Worm (Caenorhabditis elegans): Measurements from ENCODE around the gene itm-2.
A peak's percentile ranks its signal among the peaks of the same experiment; 100 is the strongest.

itm-2 gene

ce11 chrX:5467820-5468270 lies 22.9 kb downstream of the itm-2 start, which contains the start of gene dpyd-1:
Gene dpyd-1, plus strand, starts transcription at chrX:5467870.
- TF ChIP-seq Y79H2A.3 (GFP tag; conservative IDR thresholded peaks at IDR 0.05) (no peak), cebp-1 (GFP tag; IDR thresholded peaks at IDR 0.05) (no peak), cebp-1 (tag; optimal IDR thresholded peaks at IDR 0.05) (peak; percentile 0), C06A6.2 (GFP tag; conservative IDR thresholded peaks at IDR 0.05) (no peak)

DNA sequence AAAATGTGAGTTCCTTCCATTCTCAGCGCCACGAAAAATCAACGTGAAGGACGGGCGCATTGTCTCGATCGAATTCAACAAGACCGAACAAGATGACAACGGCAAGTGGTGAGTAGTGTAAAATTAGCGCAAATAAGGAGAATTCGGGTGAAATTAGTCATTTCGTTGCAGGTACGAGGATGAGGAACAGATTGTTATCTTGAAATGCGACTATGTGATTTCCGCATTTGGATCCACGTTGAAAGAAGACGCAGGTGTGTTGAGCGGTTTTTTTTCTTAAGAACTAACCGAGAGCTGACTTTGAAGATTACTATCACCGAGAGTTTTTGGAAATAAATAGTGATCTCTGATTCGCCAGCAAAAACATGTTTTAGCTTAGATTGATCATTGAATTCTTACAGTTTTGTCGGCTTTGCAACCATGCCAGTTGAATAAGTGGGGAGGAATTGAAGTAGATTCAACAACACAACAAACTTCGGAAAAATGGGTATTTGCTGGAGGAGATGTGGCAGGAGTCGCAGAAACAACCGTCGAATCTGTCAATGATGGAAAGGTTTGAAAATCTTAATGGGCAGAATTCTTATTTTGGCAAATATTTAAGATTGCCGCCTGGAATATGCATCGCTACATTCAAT lies 25.3 kb downstream of the itm-2 start:
- TF ChIP-seq let-526 (GFP tag; IDR thresholded peaks at IDR 0.05) = no peak
- TF ChIP-seq pha-4 (tag; optimal IDR thresholded peaks at IDR 0.05) = no peak
- TF ChIP-seq lsy-27 (tag; optimal IDR thresholded peaks at IDR 0.05; ENCODE audit: borderline replicate concordance, insufficient read depth) = no peak
- TF ChIP-seq ztf-3 (GFP tag; optimal IDR thresholded peaks at IDR 0.05) = no peak
- TF ChIP-seq dpl-1 (GFP tag; optimal IDR thresholded peaks at IDR 0.05) = no peak
- no peak for TF ChIP-seq B0035.1 (tag; optimal IDR thresholded peaks at IDR 0.05)
- TF ChIP-seq snpc-3.4 (tag; optimal IDR thresholded peaks at IDR 0.05) = no peak
- no peak for TF ChIP-seq snpc-1.1 (tag; optimal IDR thresholded peaks at IDR 0.05; ENCODE audit: insufficient read depth)
- TF ChIP-seq atf-7 (tag; optimal IDR thresholded peaks at IDR 0.05) = no peak
- no peak for TF ChIP-seq ZK185.1 (tag; optimal IDR thresholded peaks at IDR 0.05; ENCODE audit: poor library complexity, severe bottlenecking)
- no peak for TF ChIP-seq madf-6 (GFP tag; IDR thresholded peaks at IDR 0.05)
- TF ChIP-seq dpff-1 (tag; optimal IDR thresholded peaks at IDR 0.05) = no peak
- TF ChIP-seq nhr-179 (tag; optimal IDR thresholded peaks at IDR 0.05) = no peak
- no peak for TF ChIP-seq ztf-18 (tag; optimal IDR thresholded peaks at IDR 0.05)
- TF ChIP-seq lin-54 (GFP tag; optimal IDR thresholded peaks at IDR 0.05) = no peak
- no peak for TF ChIP-seq rcor-1 (GFP tag; IDR thresholded peaks at IDR 0.05)
- no peak for TF ChIP-seq madf-3 (GFP tag; IDR thresholded peaks at IDR 0.05)
- no peak for TF ChIP-seq attf-6 (GFP tag; IDR thresholded peaks at IDR 0.05)
- no peak for TF ChIP-seq dox-1 (GFP tag; IDR thresholded peaks at IDR 0.05)

- TF ChIP-seq pha-4 (tag; optimal IDR thresholded peaks at IDR 0.05) (no peak), atf-7 (tag; optimal IDR thresholded peaks at IDR 0.05) (peak; percentile 34), somi-1 (GFP tag; optimal IDR thresholded peaks at IDR 0.05) (no peak), hlh-26 (GFP tag; conservative IDR thresholded peaks at IDR 0.05) (no peak), cebp-1 (GFP tag; IDR thresholded peaks at IDR 0.05) (no peak), cebp-1 (tag; optimal IDR thresholded peaks at IDR 0.05) (peak; percentile 56), ZK185.1 (tag; optimal IDR thresholded peaks at IDR 0.05; ENCODE audit: poor library complexity, severe bottlenecking) (peak; percentile 9), lir-1 (GFP tag; conservative IDR thresholded peaks at IDR 0.05) (no peak), attf-3 (GFP tag; conservative IDR thresholded peaks at IDR 0.05) (no peak), ceh-91 (GFP tag; IDR thresholded peaks at IDR 0.05) (no peak), madf-8 (GFP tag; conservative IDR thresholded peaks at IDR 0.05) (no peak), athp-1 (tag; optimal IDR thresholded peaks at IDR 0.05) (no peak), ceh-100 (GFP tag; IDR thresholded peaks at IDR 0.05) (no peak), egrh-3 (GFP tag; IDR thresholded peaks at IDR 0.05) (no peak; the same call in 1 of the 2 replicates), F10E7.11 (tag; optimal IDR thresholded peaks at IDR 0.05) (no peak), B0035.1 (tag; optimal IDR thresholded peaks at IDR 0.05) (no peak), B0336.3 (GFP tag; IDR thresholded peaks at IDR 0.05) (peak; percentile 41; the same call in 1 of the 2 replicates), hlh-12 (tag; optimal IDR thresholded peaks at IDR 0.05) (no peak), Y53G8AR.9 (GFP tag; conservative IDR thresholded peaks at IDR 0.05) (no peak), Y53F4B.3 (GFP tag; IDR thresholded peaks at IDR 0.05) (no peak), attf-6 (GFP tag; IDR thresholded peaks at IDR 0.05) (no peak), chd-7 (tag; optimal IDR thresholded peaks at IDR 0.05) (no peak), ccch-3 (GFP tag; optimal IDR thresholded peaks at IDR 0.05) (no peak), madf-6 (GFP tag; IDR thresholded peaks at IDR 0.05) (no peak), F52B5.7 (tag; optimal IDR thresholded peaks at IDR 0.05) (no peak), him-1 (tag; optimal IDR thresholded peaks at IDR 0.05) (no peak), Y95B8A.8 (GFP tag; IDR thresholded peaks at IDR 0.05) (no peak), C06A6.2 (GFP tag; conservative IDR thresholded peaks at IDR 0.05) (no peak; the same call in 1 of the 2 replicates), Y79H2A.3 (GFP tag; conservative IDR thresholded peaks at IDR 0.05) (no peak), zim-3 (tag; optimal IDR thresholded peaks at IDR 0.05) (no peak), T07F8.4 (tag; optimal IDR thresholded peaks at IDR 0.05) (no peak)
Observed at ce11 chrX:5475164-5475576, 30.2 kb downstream of the itm-2 start.

Data from whole organism, young adult.